Worm (Caenorhabditis elegans) whole organism, mixed stage, embryonic: ENCODE measurements around the gene F47F2.1.

Source experiments
- elt-3 ChIP-seq: fragments of 150-350 bp; optimal IDR thresholded peaks from 2 replicates; lab custom pipeline; 2014; ENCODE audit warnings: missing biosample characterization, missing genetic modification characterization
- lsy-2 ChIP-seq: fragments of 150-350 bp; optimal IDR thresholded peaks from 2 replicates; lab custom pipeline; 2014; ENCODE audit warnings: missing biosample characterization, missing genetic modification characterization
- nhr-76 ChIP-seq: sonication (generic microtip); optimal IDR thresholded peaks from 2 replicates; lab custom pipeline; 2017; ENCODE audit warnings: missing biosample characterization, missing genetic modification characterization
- snpc-4 ChIP-seq: fragments of 150-350 bp; optimal IDR thresholded peaks from 2 replicates; lab custom pipeline; 2014; ENCODE audit warnings: missing biosample characterization, missing genetic modification characterization
- unc-39 ChIP-seq: fragments of 150-350 bp; optimal IDR thresholded peaks from 2 replicates; lab custom pipeline; 2014; ENCODE audit warnings: missing biosample characterization, missing genetic modification characterization
- unc-62 ChIP-seq: fragments of 150-350 bp; optimal IDR thresholded peaks from 2 replicates; lab custom pipeline; 2014; ENCODE audit warnings: missing biosample characterization, missing genetic modification reagents, missing genetic modification characterization

ce11 chrX:3833964-3834840, 44.1 kb upstream of the F47F2.1 start:
- no peak for TF ChIP-seq unc-39 (tag; lab: Kevin White, UChicago)
- TF ChIP-seq lsy-2 (tag; lab: Kevin White, UChicago) = no peak
- TF ChIP-seq unc-62 (GFP tag; lab: Kevin White, UChicago) = no peak
- no peak for TF ChIP-seq snpc-4 (tag; lab: Kevin White, UChicago)
- no peak for TF ChIP-seq nhr-76
- no peak for TF ChIP-seq elt-3 (tag; lab: Kevin White, UChicago)
